Fruit fly (Drosophila melanogaster): ENCODE measurements around the gene RpL34b.

The RpL34b gene

dm6 chr3R:9394385-9395042 lies 6.5 kb downstream of the RpL34b start, which contains the start of gene FER:
TSS of gene FER (minus strand) at chr3R:9394546.
- TF ChIP-seq CG8632 (GFP tag; optimal IDR thresholded peaks at IDR 0.05) (no peak), Met (GFP tag; optimal IDR thresholded peaks at IDR 0.05) (no peak), CG1621 (tag; optimal IDR thresholded peaks at IDR 0.05) (peak; percentile 63), fd59A (GFP tag; optimal IDR thresholded peaks at IDR 0.05) (no peak), CG4318 (GFP tag; optimal IDR thresholded peaks at IDR 0.05) (no peak), CG11762 (GFP tag; optimal IDR thresholded peaks at IDR 0.05; ENCODE audit: insufficient read depth) (no peak), dsx (GFP tag; optimal IDR thresholded peaks at IDR 0.05; ENCODE audit: poor library complexity, severe bottlenecking) (peak; percentile 39), CG8119 (GFP tag; IDR thresholded peaks at IDR 0.05) (peak; percentile 35; the same call in 1 of the 3 replicates), CG16779 (tag; optimal IDR thresholded peaks at IDR 0.05) (peak; percentile 34), Hr38 (GFP tag; optimal IDR thresholded peaks at IDR 0.05) (no peak), cyc (GFP tag; optimal IDR thresholded peaks at IDR 0.05) (peak; percentile 17), Blimp-1 (GFP tag; optimal IDR thresholded peaks at IDR 0.05) (no peak), pdm3 (GFP tag; optimal IDR thresholded peaks at IDR 0.05) (no peak), Eip93F (GFP tag; optimal IDR thresholded peaks at IDR 0.05) (no peak), CG34406 (GFP tag; optimal IDR thresholded peaks at IDR 0.05) (no peak), vri (GFP tag; optimal IDR thresholded peaks at IDR 0.05) (peak; percentile 51), Lpt (GFP tag; optimal IDR thresholded peaks at IDR 0.05) (no peak), CG15336 (GFP tag; IDR thresholded peaks at IDR 0.05) (peak; percentile 48; the same call in 1 of the 2 replicates), spab (GFP tag; optimal IDR thresholded peaks at IDR 0.05) (peak; percentile 16), CG31627 (GFP tag; optimal IDR thresholded peaks at IDR 0.05) (no peak), esn (GFP tag; optimal IDR thresholded peaks at IDR 0.05) (peak; percentile 17), CG8319 (GFP tag; optimal IDR thresholded peaks at IDR 0.05) (no peak), CG32006 (GFP tag; optimal IDR thresholded peaks at IDR 0.05) (no peak), Eip78C (GFP tag) (peak; percentile 67), Eip75B (GFP tag; optimal IDR thresholded peaks at IDR 0.05) (peak; percentile 5), eg (GFP tag; IDR thresholded peaks at IDR 0.05) (peak; percentile 71; the same call in 2 of the 3 replicates), fd85E (GFP tag; optimal IDR thresholded peaks at IDR 0.05) (no peak), Hr39 (GFP tag; optimal IDR thresholded peaks at IDR 0.05) (no peak), Sox15 (GFP tag; optimal IDR thresholded peaks at IDR 0.05) (no peak), ss (GFP tag; optimal IDR thresholded peaks at IDR 0.05) (peak; percentile 9 to 59), Smox (GFP tag; optimal IDR thresholded peaks at IDR 0.05) (no peak), Hr4 (GFP tag; optimal IDR thresholded peaks at IDR 0.05) (peak; percentile 28), Gug (GFP tag; IDR thresholded peaks at IDR 0.05) (no peak), CG9139 (GFP tag; optimal IDR thresholded peaks at IDR 0.05) (peak; percentile 58), achi (GFP tag; optimal IDR thresholded peaks at IDR 0.05) (peak; percentile 8), acj6 (GFP tag; optimal IDR thresholded peaks at IDR 0.05) (no peak), Sox102F (GFP tag; optimal IDR thresholded peaks at IDR 0.05) (peak; percentile 13), CG11294 (GFP tag; IDR thresholded peaks at IDR 0.05) (no peak), Ets96B (tag; optimal IDR thresholded peaks at IDR 0.05) (no peak), svp (GFP tag) (peak; percentile 65), topi (GFP tag; optimal IDR thresholded peaks at IDR 0.05) (peak; percentile 18), Ets21C (GFP tag; optimal IDR thresholded peaks at IDR 0.05) (no peak), CG6854 (GFP tag; optimal IDR thresholded peaks at IDR 0.05) (peak; percentile 83), CG10669 (GFP tag; optimal IDR thresholded peaks at IDR 0.05) (no peak), lz (GFP tag; optimal IDR thresholded peaks at IDR 0.05) (peak; percentile 6), CG3919 (GFP tag; optimal IDR thresholded peaks at IDR 0.05) (peak; percentile 35), OdsH (GFP tag; optimal IDR thresholded peaks at IDR 0.05) (no peak), CG6808 (GFP tag; optimal IDR thresholded peaks at IDR 0.05) (no peak), CG11902 (GFP tag; optimal IDR thresholded peaks at IDR 0.05) (no peak), CG3032 (tag; optimal IDR thresholded peaks at IDR 0.05) (peak; percentile 25), CG7368 (GFP tag; optimal IDR thresholded peaks at IDR 0.05) (no peak), net (GFP tag; optimal IDR thresholded peaks at IDR 0.05) (no peak)
